Worm (Caenorhabditis elegans) whole organism, late embryonic: ENCODE data around the gene F45E12.5.

ENCODE experiments used
- C08G9.2 ChIP-seq: sonication (generic microtip); optimal IDR thresholded peaks from 2 replicates; lab custom pipeline; 2016; ENCODE audit warnings: mild to moderate bottlenecking, missing genetic modification characterization, moderate library complexity, missing compliant biosample characterization
- F13H6.1 ChIP-seq: sonication (generic microtip); optimal IDR thresholded peaks from 2 replicates; lab custom pipeline; 2016; ENCODE audit warnings: missing genetic modification characterization, missing compliant biosample characterization
- K02D7.2 ChIP-seq: sonication (generic microtip); optimal IDR thresholded peaks from 2 replicates; lab custom pipeline; 2017; ENCODE audit warnings: mild to moderate bottlenecking, missing genetic modification characterization, missing compliant biosample characterization
- K09A11.1 ChIP-seq: sonication (generic microtip); optimal IDR thresholded peaks from 2 replicates; lab custom pipeline; 2017; ENCODE audit warnings: antibody characterized with exemption, mild to moderate bottlenecking, missing genetic modification characterization, missing compliant biosample characterization; ENCODE audit not compliant: insufficient read depth
- ahr-1 ChIP-seq: sonication (generic microtip); optimal IDR thresholded peaks from 2 replicates; lab custom pipeline; 2016; ENCODE audit warnings: missing genetic modification characterization, missing compliant biosample characterization
- ceh-14 ChIP-seq: sonication (generic microtip); optimal IDR thresholded peaks from 2 replicates; lab custom pipeline; 2016; ENCODE audit warnings: missing genotype, missing genetic modification characterization, missing compliant biosample characterization
- ceh-18 ChIP-seq: sonication (generic microtip); optimal IDR thresholded peaks from 2 replicates; lab custom pipeline; 2016; ENCODE audit warnings: missing genetic modification characterization, missing compliant biosample characterization
- ceh-19 ChIP-seq: fragments of 200-800 bp; sonication (Bioruptor generic); optimal IDR thresholded peaks from 2 replicates; lab custom pipeline; 2018; ENCODE audit warnings: mild to moderate bottlenecking, missing genetic modification characterization, missing compliant biosample characterization
- ceh-22 ChIP-seq: sonication (generic microtip); optimal IDR thresholded peaks from 2 replicates; lab custom pipeline; 2017; ENCODE audit warnings: missing biosample characterization, missing genetic modification characterization
- ceh-31 ChIP-seq: sonication (generic microtip); optimal IDR thresholded peaks from 2 replicates; lab custom pipeline; 2016; ENCODE audit warnings: missing genetic modification characterization, missing compliant biosample characterization
- ceh-34 ChIP-seq: sonication (generic microtip); optimal IDR thresholded peaks from 2 replicates; lab custom pipeline; 2016; ENCODE audit warnings: mild to moderate bottlenecking, missing genetic modification characterization, missing compliant biosample characterization
- ceh-6 ChIP-seq: fragments of 200-800 bp; sonication (Bioruptor generic); optimal IDR thresholded peaks from 2 replicates; lab custom pipeline; 2018; ENCODE audit warnings: mild to moderate bottlenecking, missing genetic modification characterization, missing compliant biosample characterization
- che-1 ChIP-seq: sonication (generic microtip); optimal IDR thresholded peaks from 2 replicates; lab custom pipeline; 2016; ENCODE audit warnings: mild to moderate bottlenecking, missing genetic modification characterization, missing compliant biosample characterization
- dve-1 ChIP-seq: sonication (generic microtip); optimal IDR thresholded peaks from 2 replicates; lab custom pipeline; 2017; ENCODE audit warnings: antibody characterized with exemption, mild to moderate bottlenecking, missing genetic modification characterization, missing compliant biosample characterization
- ets-4 ChIP-seq: sonication (generic microtip); optimal IDR thresholded peaks from 2 replicates; lab custom pipeline; 2016; ENCODE audit warnings: missing genetic modification characterization, missing compliant biosample characterization
- eyg-1 ChIP-seq: sonication (generic microtip); optimal IDR thresholded peaks from 2 replicates; lab custom pipeline; 2016; ENCODE audit warnings: missing genotype, missing genetic modification characterization, missing compliant biosample characterization
- fkh-10 ChIP-seq: fragments of 150-350 bp; optimal IDR thresholded peaks from 2 replicates; lab custom pipeline; 2014; ENCODE audit warnings: missing biosample characterization, missing genetic modification reagents, missing genetic modification characterization
- fkh-6 ChIP-seq: sonication (generic microtip); optimal IDR thresholded peaks from 2 replicates; lab custom pipeline; 2016; ENCODE audit warnings: missing genetic modification characterization, missing compliant biosample characterization
- gmeb-2 ChIP-seq: sonication (generic microtip); optimal IDR thresholded peaks from 2 replicates; lab custom pipeline; 2016; ENCODE audit warnings: missing genetic modification characterization, inconsistent platforms, missing compliant biosample characterization
- hlh-15 ChIP-seq: sonication (generic microtip); optimal IDR thresholded peaks from 2 replicates; lab custom pipeline; 2016; ENCODE audit warnings: missing genetic modification characterization, missing compliant biosample characterization
- lin-11 ChIP-seq: fragments of 200-800 bp; sonication (Bioruptor generic); optimal IDR thresholded peaks from 2 replicates; lab custom pipeline; 2018; ENCODE audit warnings: mild to moderate bottlenecking, missing genetic modification characterization, missing compliant biosample characterization
- mec-3 ChIP-seq: sonication (generic microtip); optimal IDR thresholded peaks from 2 replicates; lab custom pipeline; 2016; ENCODE audit warnings: borderline replicate concordance, missing genetic modification characterization, missing compliant biosample characterization
- nfya-1 ChIP-seq: sonication (generic microtip); optimal IDR thresholded peaks from 2 replicates; lab custom pipeline; 2017; ENCODE audit warnings: missing genetic modification characterization, mild to moderate bottlenecking, missing compliant biosample characterization, antibody characterized with exemption, moderate library complexity
- nhr-11 ChIP-seq: fragments of 150-350 bp; optimal IDR thresholded peaks from 2 replicates; lab custom pipeline; 2014; ENCODE audit warnings: missing biosample characterization, missing genetic modification characterization
- npax-4 ChIP-seq: sonication (generic microtip); optimal IDR thresholded peaks from 2 replicates; lab custom pipeline; 2016; ENCODE audit warnings: missing genetic modification characterization, missing compliant biosample characterization
- odd-2 ChIP-seq: sonication (generic microtip); optimal IDR thresholded peaks from 2 replicates; lab custom pipeline; 2017; ENCODE audit warnings: antibody characterized with exemption, mild to moderate bottlenecking, missing genetic modification characterization, missing compliant biosample characterization
- pax-1 ChIP-seq: fragments of 150-350 bp; optimal IDR thresholded peaks from 2 replicates; lab custom pipeline; 2014; ENCODE audit warnings: missing biosample characterization, missing genetic modification characterization
- pha-4 ChIP-seq: fragments of 150-350 bp; optimal IDR thresholded peaks from 2 replicates; lab custom pipeline; 2018; ENCODE audit warnings: missing biosample characterization, missing genetic modification reagents, missing genetic modification characterization
- pros-1 ChIP-seq: fragments of 150-350 bp; optimal IDR thresholded peaks from 2 replicates; lab custom pipeline; 2014; ENCODE audit warnings: missing biosample characterization, missing genetic modification reagents, missing genetic modification characterization
- ref-2 ChIP-seq: sonication (generic microtip); optimal IDR thresholded peaks from 2 replicates; lab custom pipeline; 2016; ENCODE audit warnings: missing genetic modification characterization, missing compliant biosample characterization
- rnt-1 ChIP-seq: sonication (generic microtip); optimal IDR thresholded peaks from 2 replicates; lab custom pipeline; 2016; ENCODE audit warnings: missing genetic modification characterization, missing compliant biosample characterization
- sox-2 ChIP-seq: fragments of 200-800 bp; sonication (Bioruptor generic); IDR thresholded peaks from 2 replicates; pipeline ENCODE4 v1.3.6; 2022; ENCODE audit warnings: missing genetic modification reagents, missing genetic modification characterization, missing compliant biosample characterization
- tbx-2 ChIP-seq: sonication (generic microtip); optimal IDR thresholded peaks from 2 replicates; lab custom pipeline; 2016; ENCODE audit warnings: missing genetic modification characterization, missing compliant biosample characterization
- unc-3 ChIP-seq, 2 experiments: fragments of 200-800 bp in 1 of 2; sonication (Bioruptor generic) in 1 of 2; sonication (generic microtip) in 1 of 2; conservative IDR thresholded peaks in 1 of 2; optimal IDR thresholded peaks in 1 of 2; 2 replicates each; pipeline versions ENCODE4 v1.3.6 to Lab custom; 2016 to 2022; ENCODE audit warnings: missing compliant biosample characterization in 2 of 2, missing genetic modification characterization in 2 of 2, missing genetic modification reagents in 1 of 2
- unc-55 ChIP-seq: sonication (generic microtip); optimal IDR thresholded peaks from 2 replicates; lab custom pipeline; 2017; ENCODE audit warnings: missing biosample characterization, missing genetic modification reagents, missing genetic modification characterization
- unc-86 ChIP-seq: sonication (generic microtip); optimal IDR thresholded peaks from 2 replicates; lab custom pipeline; 2016; ENCODE audit warnings: missing genetic modification characterization, missing compliant biosample characterization
- zip-5 ChIP-seq: sonication (generic microtip); optimal IDR thresholded peaks from 2 replicates; lab custom pipeline; 2016; ENCODE audit warnings: missing genetic modification characterization, missing compliant biosample characterization

Gene F45E12.5

DNA sequence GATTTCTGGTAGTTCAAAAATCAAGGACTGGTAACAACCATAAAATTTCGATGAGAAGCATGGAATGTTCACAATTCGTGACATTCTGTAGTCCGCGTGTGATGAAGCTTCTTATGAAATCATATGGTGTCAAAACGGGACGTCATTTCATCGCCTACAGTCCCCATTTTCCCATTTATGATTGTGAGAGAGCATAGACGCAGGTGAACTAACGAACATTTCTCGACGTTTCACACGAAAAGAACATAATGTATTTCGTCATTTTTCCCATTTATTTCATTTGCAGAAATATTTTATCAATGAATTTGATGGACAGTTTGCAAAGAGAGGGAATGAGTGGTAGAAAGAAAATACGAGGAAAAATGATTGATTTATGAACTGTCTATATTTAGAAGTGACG, 22.8 kb downstream of the F45E12.5 start:
- TF ChIP-seq ceh-14 (no peak), unc-55 (GFP tag; lab: Kevin White, UChicago) (peak; percentile 10), eyg-1 (tag; lab: Kevin White, UChicago) (no peak)

DNA sequence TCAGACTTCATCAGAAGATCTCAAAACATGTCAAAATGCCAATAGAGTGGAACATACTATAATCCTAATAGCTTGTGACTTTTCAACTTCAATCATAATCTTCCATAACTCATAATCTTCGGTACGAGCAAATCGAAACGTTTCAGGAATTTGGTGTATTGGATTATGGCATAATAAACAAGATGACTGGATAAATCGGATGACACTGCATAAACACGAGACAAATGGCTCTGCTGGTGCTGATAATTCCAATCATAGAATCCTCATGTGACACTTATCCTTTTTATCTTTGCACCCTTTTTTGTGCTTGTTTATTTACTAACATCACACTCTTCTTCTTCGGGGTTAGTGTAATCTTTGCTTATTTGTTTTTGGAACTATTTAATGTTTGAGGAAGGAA, 26.9 kb downstream of the F45E12.5 start:
- TF ChIP-seq ahr-1 (tag; lab: Kevin White, UChicago) (no peak), nfya-1 (tag; lab: Kevin White, UChicago) (no peak), ceh-31 (tag; lab: Kevin White, UChicago) (no peak)

DNA sequence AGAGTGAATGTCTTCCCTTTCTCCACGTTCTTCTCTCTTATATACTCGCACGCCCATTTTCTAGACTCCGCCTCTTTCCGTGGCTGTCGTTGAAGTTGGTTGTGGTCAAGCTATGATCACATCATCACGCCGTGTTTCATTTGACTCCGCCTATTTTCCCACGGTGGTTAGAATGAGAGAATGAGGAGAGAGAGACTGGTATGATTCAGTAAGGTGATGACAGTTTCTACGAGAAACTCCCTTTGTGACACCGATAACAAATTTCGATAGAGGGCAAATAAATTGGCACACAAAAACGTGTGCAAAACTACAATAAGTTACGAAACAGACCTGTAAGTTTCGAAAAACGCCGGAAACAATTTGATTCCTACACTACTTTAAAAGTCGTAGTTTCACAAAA, 29.3 kb downstream of the F45E12.5 start:
- TF ChIP-seq K02D7.2 (tag; lab: Kevin White, UChicago) (no peak), ets-4 (tag; lab: Kevin White, UChicago) (no peak), gmeb-2 (tag; lab: Kevin White, UChicago) (no peak), mec-3 (tag; lab: Kevin White, UChicago) (no peak), eyg-1 (tag; lab: Kevin White, UChicago) (no peak), lin-11 (tag; lab: Kevin White, UChicago) (no peak), ceh-34 (tag; lab: Kevin White, UChicago) (no peak), ceh-6 (no peak), fkh-10 (GFP tag; lab: Kevin White, UChicago) (no peak), pha-4 (tag; lab: Kevin White, UChicago) (no peak), unc-86 (tag; lab: Kevin White, UChicago) (no peak), K09A11.1 (tag; lab: Kevin White, UChicago) (no peak)
- TF ChIP-seq, all 69 proteins: peak for 0

DNA sequence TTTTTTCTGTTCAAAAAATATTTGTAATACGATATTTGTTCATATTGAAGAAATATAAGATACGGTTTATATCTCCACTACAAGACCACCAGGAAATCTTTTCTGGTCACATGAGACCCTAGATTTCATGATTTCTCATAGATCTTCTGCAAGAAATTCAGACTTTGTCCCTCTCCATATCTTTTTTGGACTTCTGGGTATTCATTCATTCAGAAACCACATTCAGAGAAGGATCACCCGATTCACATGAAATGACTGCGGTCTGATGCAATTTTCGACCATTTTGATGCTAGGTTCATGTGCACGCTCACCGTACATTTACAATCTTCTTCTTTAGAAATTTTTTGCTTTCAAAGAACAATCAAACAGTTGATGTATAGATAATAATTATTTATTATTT, 30.1 kb downstream of the F45E12.5 start:
- TF ChIP-seq pax-1 (tag; lab: Kevin White, UChicago) (no peak), ceh-22 (no peak), ceh-19 (GFP tag; lab: Kevin White, UChicago) (no peak), lin-11 (tag; lab: Kevin White, UChicago) (no peak), hlh-15 (tag; lab: Kevin White, UChicago) (no peak), npax-4 (tag; lab: Kevin White, UChicago) (no peak), che-1 (tag; lab: Kevin White, UChicago) (no peak), ref-2 (no peak), ceh-31 (tag; lab: Kevin White, UChicago) (no peak), zip-5 (tag; lab: Kevin White, UChicago) (no peak), K02D7.2 (tag; lab: Kevin White, UChicago) (no peak), fkh-6 (tag; lab: Kevin White, UChicago) (no peak)
- TF ChIP-seq, all 69 proteins: peak for 0

DNA sequence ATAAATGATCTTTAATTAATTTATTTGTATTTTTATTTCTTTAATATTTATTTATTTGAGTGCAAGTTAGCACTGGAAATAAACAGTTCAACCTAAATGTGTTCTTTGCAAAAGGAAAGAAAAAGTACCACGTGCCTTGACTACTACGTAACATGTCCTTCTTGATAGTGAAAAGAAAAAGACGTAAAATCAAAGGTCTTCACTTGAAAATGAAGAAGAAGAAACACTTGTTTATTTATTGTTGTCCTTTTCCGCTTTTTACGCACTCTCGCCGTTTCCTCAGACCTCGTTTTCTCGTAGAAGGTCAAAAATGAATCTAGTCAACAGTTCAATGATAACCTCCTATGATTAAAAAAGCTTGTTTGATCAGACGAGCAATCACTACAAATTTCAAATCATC, 32.0 kb downstream of the F45E12.5 start:
- TF ChIP-seq odd-2 (tag; lab: Kevin White, UChicago) (no peak), dve-1 (tag; lab: Kevin White, UChicago) (no peak), ahr-1 (tag; lab: Kevin White, UChicago) (no peak), ceh-18 (tag; lab: Kevin White, UChicago) (no peak), fkh-10 (GFP tag; lab: Kevin White, UChicago) (no peak), nhr-11 (no peak), C08G9.2 (no peak), rnt-1 (tag; lab: Kevin White, UChicago) (no peak)

DNA sequence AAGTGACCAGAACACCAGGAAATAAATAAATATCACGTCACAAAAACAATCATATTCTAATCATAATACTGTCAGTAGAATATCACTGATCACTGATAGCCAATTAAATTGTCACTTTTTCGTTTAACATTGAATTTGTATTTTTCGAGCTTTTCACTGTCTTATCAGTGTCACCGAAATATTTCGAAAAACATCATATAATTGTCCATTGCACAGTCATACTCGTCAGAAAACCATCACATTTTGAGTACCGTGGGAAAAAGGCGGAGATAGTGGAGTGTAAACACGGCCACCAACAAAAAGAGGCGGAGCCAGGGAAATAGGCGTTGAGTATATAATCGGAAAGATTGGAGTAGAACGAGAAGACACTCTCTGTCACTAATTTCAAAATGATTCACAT, 32.7 kb downstream of the F45E12.5 start:
- no peak for TF ChIP-seq unc-3 (GFP tag; conservative IDR thresholded peaks at IDR 0.05; lab: Robert Waterston, UW)
- TF ChIP-seq unc-3 (tag; optimal IDR thresholded peaks at IDR 0.05; lab: Kevin White, UChicago): no peak
- TF ChIP-seq sox-2 (GFP tag; lab: Robert Waterston, UW): no peak
- TF ChIP-seq C08G9.2: no peak
- TF ChIP-seq ceh-14: no peak
- TF ChIP-seq hlh-15 (tag; lab: Kevin White, UChicago): no peak
- no peak for TF ChIP-seq pha-4 (tag; lab: Kevin White, UChicago)
- no peak for TF ChIP-seq dve-1 (tag; lab: Kevin White, UChicago)
- TF ChIP-seq mec-3 (tag; lab: Kevin White, UChicago): no peak
- no peak for TF ChIP-seq F13H6.1 (tag; lab: Kevin White, UChicago)
- TF ChIP-seq ets-4 (tag; lab: Kevin White, UChicago): no peak
- no peak for TF ChIP-seq fkh-10 (GFP tag; lab: Kevin White, UChicago)
- TF ChIP-seq tbx-2 (tag; lab: Kevin White, UChicago): no peak
- TF ChIP-seq odd-2 (tag; lab: Kevin White, UChicago): no peak
- no peak for TF ChIP-seq pros-1 (tag; lab: Kevin White, UChicago)
